Worm (Caenorhabditis elegans): Measurements from ENCODE around the gene peb-1.

- TF ChIP-seq tab-1 (GFP tag; IDR thresholded peaks at IDR 0.05) (no peak), flt-1 (GFP tag; IDR thresholded peaks at IDR 0.05) (no peak)
Observed at ce11 chrX:2208391-2208790, 2.5 kb upstream of the peb-1 start.

All from whole organism, midembryonic.